Worm (Caenorhabditis elegans): ENCODE data around the gene lst-4.

DNA sequence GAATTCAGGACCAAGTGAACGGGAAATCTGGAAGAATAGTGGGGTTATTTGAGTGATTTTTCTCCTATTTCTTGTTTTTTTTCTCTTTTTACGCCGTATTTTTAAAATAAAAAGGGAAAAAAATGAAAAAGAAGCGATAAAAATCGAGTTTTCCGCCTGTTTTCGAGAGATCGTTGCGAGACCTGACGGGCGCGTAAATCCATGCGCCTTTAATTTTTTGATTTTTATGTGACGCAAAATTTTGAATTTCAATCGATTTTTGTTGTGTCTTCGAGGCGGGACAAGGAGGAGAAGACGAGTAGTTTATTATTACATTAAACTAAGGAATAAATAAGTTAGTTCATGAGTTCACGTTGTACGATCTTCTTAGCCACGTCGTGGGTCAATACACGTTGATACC, 44.0 kb upstream of the lst-4 start:
- TF ChIP-seq pha-4 (tag; optimal IDR thresholded peaks at IDR 0.05) (no peak), snpc-4 (tag; optimal IDR thresholded peaks at IDR 0.05) (no peak), unc-39 (tag; optimal IDR thresholded peaks at IDR 0.05) (no peak), unc-120 (tag; optimal IDR thresholded peaks at IDR 0.05; ENCODE audit: poor library complexity, severe bottlenecking) (no peak), elt-1 (tag; optimal IDR thresholded peaks at IDR 0.05; ENCODE audit: borderline replicate concordance, insufficient read depth) (no peak), ztf-11 (tag; optimal IDR thresholded peaks at IDR 0.05) (no peak), blmp-1 (tag; optimal IDR thresholded peaks at IDR 0.05) (no peak), ces-1 (GFP tag; optimal IDR thresholded peaks at IDR 0.05) (no peak), ham-2 (GFP tag; optimal IDR thresholded peaks at IDR 0.05) (no peak), nhr-76 (tag; optimal IDR thresholded peaks at IDR 0.05) (no peak)
